Fruit fly (Drosophila melanogaster): ENCODE data around the gene CG34140.
A peak's percentile ranks its signal among the peaks of the same experiment; 100 is the strongest.

Gene CG34140

dm6 chr3L:225120-225519 lies 40.9 kb upstream of the CG34140 start (continued):
- TF ChIP-seq CG10431 (GFP tag; optimal IDR thresholded peaks at IDR 0.05) (no peak), fd102C (GFP tag; optimal IDR thresholded peaks at IDR 0.05) (no peak), CG34376 (GFP tag; optimal IDR thresholded peaks at IDR 0.05) (no peak), cg (GFP tag; optimal IDR thresholded peaks at IDR 0.05) (no peak), Sry-δ (GFP tag; optimal IDR thresholded peaks at IDR 0.05) (no peak), lbe (GFP tag; optimal IDR thresholded peaks at IDR 0.05) (no peak), CG2116 (GFP tag; optimal IDR thresholded peaks at IDR 0.05) (peak; percentile 0), ssp (GFP tag; IDR thresholded peaks at IDR 0.05) (no peak), CG10959 (GFP tag; IDR thresholded peaks at IDR 0.05) (no peak), CG4617 (GFP tag; optimal IDR thresholded peaks at IDR 0.05; ENCODE audit: borderline replicate concordance) (no peak), CG18262 (tag; optimal IDR thresholded peaks at IDR 0.05) (no peak), CG13424 (tag; optimal IDR thresholded peaks at IDR 0.05) (no peak), CG32532 (GFP tag; IDR thresholded peaks at IDR 0.05) (no peak), corto (GFP tag; optimal IDR thresholded peaks at IDR 0.05) (peak; percentile 12), CG17359 (tag; optimal IDR thresholded peaks at IDR 0.05) (no peak), tup (GFP tag; optimal IDR thresholded peaks at IDR 0.05) (no peak), Ets65A (GFP tag) (no peak), HmgD (GFP tag; optimal IDR thresholded peaks at IDR 0.05) (no peak), NfI (GFP tag; optimal IDR thresholded peaks at IDR 0.05) (no peak)

dm6 chr3L:224004-224951 lies 40.1 kb upstream of the CG34140 start:
- peak; percentile 82 for TF ChIP-seq chm (GFP tag; IDR thresholded peaks at IDR 0.05)
- peak; percentile 14 for TF ChIP-seq nmo (GFP tag; optimal IDR thresholded peaks at IDR 0.05)
- TF ChIP-seq ERR (GFP tag; optimal IDR thresholded peaks at IDR 0.05) = peak; percentile 40
- TF ChIP-seq tup (GFP tag; optimal IDR thresholded peaks at IDR 0.05) = peak; percentile 14
- peak in 1 of 2 experiments; percentile 18 for TF ChIP-seq Pdp1 (GFP tag; optimal IDR thresholded peaks at IDR 0.05)
- TF ChIP-seq CG14965 (GFP tag; optimal IDR thresholded peaks at IDR 0.05; ENCODE audit: borderline replicate concordance) = no peak
- no peak for TF ChIP-seq CG9932 (GFP tag; IDR thresholded peaks at IDR 0.05)
- TF ChIP-seq Hr3 (GFP tag; optimal IDR thresholded peaks at IDR 0.05) = no peak
- peak in 1 of 2 experiments; percentile 28 for TF ChIP-seq Trl (optimal IDR thresholded peaks at IDR 0.05)
- peak; percentile 22 for TF ChIP-seq Trl (GFP tag; optimal IDR thresholded peaks at IDR 0.05)
- peak; percentile 48; the same call in 1 of the 3 replicates for TF ChIP-seq Optix (GFP tag; IDR thresholded peaks at IDR 0.05)
- no peak for TF ChIP-seq CG15011 (GFP tag; optimal IDR thresholded peaks at IDR 0.05)
- peak; percentile 78 for TF ChIP-seq nom (GFP tag; optimal IDR thresholded peaks at IDR 0.05)
- peak; percentile 30 for TF ChIP-seq rib (GFP tag; IDR thresholded peaks at IDR 0.05)
- peak; percentile 32; the same call in 1 of the 2 replicates for TF ChIP-seq CG14014 (GFP tag; IDR thresholded peaks at IDR 0.05)
- TF ChIP-seq gcm (GFP tag; optimal IDR thresholded peaks at IDR 0.05) = peak; percentile 52
- no peak for TF ChIP-seq bowl (GFP tag; IDR thresholded peaks at IDR 0.05)
- no peak for TF ChIP-seq Lpt (GFP tag; optimal IDR thresholded peaks at IDR 0.05)
- no peak for TF ChIP-seq gem (tag; optimal IDR thresholded peaks at IDR 0.05)
- TF ChIP-seq CG13424 (tag; optimal IDR thresholded peaks at IDR 0.05) = no peak
- peak; percentile 47 for TF ChIP-seq CG3838 (GFP tag; optimal IDR thresholded peaks at IDR 0.05)
- TF ChIP-seq CG12104 (GFP tag; optimal IDR thresholded peaks at IDR 0.05) = no peak
- TF ChIP-seq CG13624 (GFP tag; optimal IDR thresholded peaks at IDR 0.05) = peak; percentile 83
- TF ChIP-seq CG18619 (GFP tag; optimal IDR thresholded peaks at IDR 0.05) = peak; percentile 52
- TF ChIP-seq CG10543 (GFP tag; optimal IDR thresholded peaks at IDR 0.05) = peak; percentile 90
- no peak for TF ChIP-seq Oaz (GFP tag; IDR thresholded peaks at IDR 0.05)
- TF ChIP-seq insv (GFP tag; optimal IDR thresholded peaks at IDR 0.05) = peak in 1 of 2 experiments; percentile 11
- no peak for TF ChIP-seq unc-4 (GFP tag; IDR thresholded peaks at IDR 0.05; ENCODE audit: partially characterized antibody)
- TF ChIP-seq CG15514 (GFP tag; optimal IDR thresholded peaks at IDR 0.05) = peak; percentile 18
- TF ChIP-seq gsb (GFP tag; IDR thresholded peaks at IDR 0.05) = peak; percentile 43; the same call in 1 of the 2 replicates
- no peak; the same call in 1 of the 2 replicates for TF ChIP-seq ham (GFP tag; IDR thresholded peaks at IDR 0.05)

Measured in whole organism, embryonic.